Worm (Caenorhabditis elegans): Measurements from ENCODE around the gene fbxa-157.

fbxa-157 gene

DNA sequence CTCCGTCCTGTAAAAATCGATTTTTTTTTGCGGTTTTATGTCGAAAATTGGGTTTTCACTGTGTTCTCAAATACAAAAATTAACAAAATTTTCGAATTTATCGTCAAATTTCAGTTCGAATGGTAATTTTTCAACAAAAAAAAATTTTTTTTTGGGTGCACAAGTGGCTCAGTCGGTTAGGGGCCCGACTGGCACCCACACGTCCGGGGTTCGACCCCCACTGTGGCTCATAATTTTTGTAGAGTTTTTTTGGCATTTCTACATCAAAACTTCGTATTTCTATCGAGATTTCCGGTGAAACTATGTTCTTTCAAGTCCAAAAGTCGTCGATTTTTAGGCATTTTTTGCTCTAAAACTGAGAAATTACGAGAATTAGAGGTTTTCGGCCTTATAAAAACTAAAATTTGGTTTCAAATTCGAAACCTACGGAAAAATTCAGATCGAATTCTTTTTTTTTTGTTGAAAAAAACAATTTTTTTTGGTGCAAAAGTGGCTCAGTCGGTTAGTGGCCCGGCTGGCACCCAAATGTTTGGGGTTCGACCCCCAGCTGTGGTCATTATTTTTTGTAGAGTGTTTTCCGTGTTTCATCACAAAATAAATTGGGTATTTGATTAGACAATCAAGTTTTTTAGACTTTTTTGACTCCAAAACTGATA, 48.6 kb downstream of the fbxa-157 start:
- TF ChIP-seq ceh-39 (tag; optimal IDR thresholded peaks at IDR 0.05) = no peak
- TF ChIP-seq M03D4.4 (tag; optimal IDR thresholded peaks at IDR 0.05) = no peak
- no peak for TF ChIP-seq ceh-43 (GFP tag; optimal IDR thresholded peaks at IDR 0.05)
- no peak for TF ChIP-seq bed-3 (GFP tag; optimal IDR thresholded peaks at IDR 0.05)
- TF ChIP-seq unc-62 (GFP tag; optimal IDR thresholded peaks at IDR 0.05) = no peak

DNA sequence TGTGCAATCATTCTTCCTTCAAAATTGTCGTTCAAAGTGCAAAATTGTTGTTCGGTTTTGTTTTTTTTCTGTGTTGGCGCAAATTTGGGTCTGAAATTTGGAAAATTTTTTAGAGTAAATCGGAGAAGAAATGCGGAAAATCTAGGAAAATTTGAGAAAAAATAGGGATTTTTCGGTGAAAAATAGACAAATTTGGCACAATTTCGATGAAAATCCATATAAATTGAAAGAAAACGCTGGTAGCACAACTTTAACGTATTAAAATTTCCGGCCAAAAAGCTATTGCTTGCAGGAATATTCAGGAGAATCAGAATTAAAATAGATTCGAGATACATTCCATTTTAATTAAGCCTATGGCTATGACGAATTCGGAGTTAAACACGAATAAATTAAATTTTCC, 49.5 kb downstream of the fbxa-157 start, which contains the start of gene dpy-21:
TSS of gene dpy-21 (minus strand) at position 101 of the 400 bp plus-strand sequence.
- no peak for TF ChIP-seq nhr-2 (tag; optimal IDR thresholded peaks at IDR 0.05)
- no peak for TF ChIP-seq unc-39 (tag; optimal IDR thresholded peaks at IDR 0.05)
- TF ChIP-seq ceh-43 (GFP tag; optimal IDR thresholded peaks at IDR 0.05) = no peak
- TF ChIP-seq ces-1 (GFP tag; optimal IDR thresholded peaks at IDR 0.05) = no peak
- TF ChIP-seq pha-4 (tag; optimal IDR thresholded peaks at IDR 0.05) = no peak
- TF ChIP-seq sptf-1 (tag; optimal IDR thresholded peaks at IDR 0.05) = no peak
- TF ChIP-seq nhr-28 (tag; optimal IDR thresholded peaks at IDR 0.05) = no peak
- no peak for TF ChIP-seq M03D4.4 (tag; optimal IDR thresholded peaks at IDR 0.05)
- TF ChIP-seq unc-120 (tag; optimal IDR thresholded peaks at IDR 0.05; ENCODE audit: poor library complexity, severe bottlenecking) = no peak
- no peak for TF ChIP-seq cnd-1 (tag; optimal IDR thresholded peaks at IDR 0.05)
- no peak for TF ChIP-seq hlh-1 (tag; optimal IDR thresholded peaks at IDR 0.05)
- no peak for TF ChIP-seq lin-32 (GFP tag; optimal IDR thresholded peaks at IDR 0.05)
- no peak for TF ChIP-seq ceh-83 (GFP tag; optimal IDR thresholded peaks at IDR 0.05)
- no peak for TF ChIP-seq unc-62 (GFP tag; optimal IDR thresholded peaks at IDR 0.05)

All from whole organism, mixed stage, embryonic.